Fruit fly (Drosophila melanogaster) whole organism, embryonic: ENCODE measurements around the gene CG44088.

Experiments
- Blimp-1 ChIP-seq: fragments of 200-800 bp; sonication (Bioruptor generic); optimal IDR thresholded peaks from 3 replicates; lab custom pipeline; 2018; ENCODE audit warnings: missing biosample characterization, missing genetic modification characterization, mild to moderate bottlenecking, moderate library complexity, missing genetic modification reagents
- Bteb2 ChIP-seq: fragments of 200-800 bp; sonication (Bioruptor generic); optimal IDR thresholded peaks from 2 replicates; lab custom pipeline; 2016; ENCODE audit warnings: missing biosample characterization, missing genetic modification characterization
- CG10209 ChIP-seq: fragments of 200-800 bp; sonication (Bioruptor generic); optimal IDR thresholded peaks from 3 replicates; lab custom pipeline; 2017; ENCODE audit warnings: missing biosample characterization, mild to moderate bottlenecking, missing genetic modification characterization, missing genetic modification reagents
- CG10565 ChIP-seq: fragments of 200-800 bp; sonication (Bioruptor generic); optimal IDR thresholded peaks from 3 replicates; lab custom pipeline; 2016; ENCODE audit warnings: missing biosample characterization, mild to moderate bottlenecking, missing genetic modification characterization
- CG11085 ChIP-seq: fragments of 200-800 bp; sonication (Bioruptor generic); IDR thresholded peaks from 2 replicates; pipeline ENCODE4 v1.3.6; 2022; ENCODE audit warnings: missing biosample characterization, missing genetic modification characterization
- CG11456 ChIP-seq: fragments of 200-800 bp; sonication (Bioruptor generic); IDR thresholded peaks from 3 replicates; pipeline ENCODE4 v1.3.6; 2022; ENCODE audit warnings: missing biosample characterization, missing genetic modification characterization
- CG13894 ChIP-seq: fragments of 200-800 bp; sonication (Bioruptor generic); optimal IDR thresholded peaks from 3 replicates; lab custom pipeline; 2018; ENCODE audit warnings: missing biosample characterization, mild to moderate bottlenecking, missing genetic modification characterization, moderate library complexity
- CG14710 ChIP-seq: fragments of 200-800 bp; sonication (Bioruptor generic); optimal IDR thresholded peaks from 3 replicates; lab custom pipeline; 2019; ENCODE audit warnings: missing biosample characterization, mild to moderate bottlenecking, missing genetic modification characterization, moderate library complexity
- CG15479 ChIP-seq: fragments of 200-800 bp; sonication (Bioruptor generic); optimal IDR thresholded peaks from 3 replicates; lab custom pipeline; 2019; ENCODE audit warnings: missing biosample characterization, mild to moderate bottlenecking, missing genetic modification characterization, moderate library complexity
- CG17568 ChIP-seq: fragments of 200-800 bp; sonication (Bioruptor generic); optimal IDR thresholded peaks from 2 replicates; lab custom pipeline; 2018; ENCODE audit warnings: missing biosample characterization, mild to moderate bottlenecking, missing genetic modification characterization, moderate library complexity
- CG1792 ChIP-seq: fragments of 200-800 bp; sonication (Bioruptor generic); optimal IDR thresholded peaks from 2 replicates; lab custom pipeline; 2016; ENCODE audit warnings: missing biosample characterization, missing genetic modification characterization
- CG18011 ChIP-seq: fragments of 200-800 bp; sonication (Bioruptor generic); optimal IDR thresholded peaks from 2 replicates; lab custom pipeline; 2017; ENCODE audit warnings: missing biosample characterization, missing genetic modification characterization, mild to moderate bottlenecking, moderate library complexity, missing genotype
- CG18619 ChIP-seq: fragments of 200-800 bp; sonication (Bioruptor generic); optimal IDR thresholded peaks from 3 replicates; lab custom pipeline; 2017; ENCODE audit warnings: missing biosample characterization, mild to moderate bottlenecking, missing genetic modification characterization
- CG2712 ChIP-seq: fragments of 200-800 bp; optimal IDR thresholded peaks from 3 replicates; lab custom pipeline; 2019; ENCODE audit warnings: missing biosample characterization, mild to moderate bottlenecking, missing genetic modification characterization, moderate library complexity
- CG34422 ChIP-seq: fragments of 200-800 bp; sonication (Bioruptor generic); IDR thresholded peaks from 3 replicates; pipeline ENCODE4 v1.3.6; 2022; ENCODE audit warnings: missing biosample characterization, missing genetic modification characterization
- CG4730 ChIP-seq: fragments of 200-800 bp; sonication (Bioruptor generic); IDR thresholded peaks from 2 replicates; pipeline ENCODE4 v1.3.6; 2022; ENCODE audit warnings: missing biosample characterization, missing genetic modification characterization
- CG6254 ChIP-seq: fragments of 200-800 bp; sonication (Bioruptor generic); optimal IDR thresholded peaks from 3 replicates; lab custom pipeline; 2017; ENCODE audit warnings: mild to moderate bottlenecking, missing biosample characterization, missing genetic modification reagents, missing genetic modification characterization
- CG6854 ChIP-seq: fragments of 200-800 bp; sonication (Bioruptor generic); optimal IDR thresholded peaks from 3 replicates; lab custom pipeline; 2017; ENCODE audit warnings: missing biosample characterization, mild to moderate bottlenecking, missing genetic modification characterization
- CG9932 ChIP-seq: fragments of 200-800 bp; sonication (Bioruptor generic); IDR thresholded peaks from 2 replicates; pipeline ENCODE4 v1.3.6; 2022; ENCODE audit warnings: missing biosample characterization, missing genetic modification characterization
- CHES-1-like ChIP-seq: fragments of 200-800 bp; sonication (Bioruptor generic); optimal IDR thresholded peaks from 2 replicates; lab custom pipeline; 2016; ENCODE audit warnings: missing biosample characterization, missing genetic modification characterization
- Camta ChIP-seq: fragments of 200-800 bp; sonication (Bioruptor generic); optimal IDR thresholded peaks from 2 replicates; lab custom pipeline; 2016; ENCODE audit warnings: missing biosample characterization, missing genetic modification characterization
- Hr39 ChIP-seq: fragments of >200 bp; optimal IDR thresholded peaks from 2 replicates; lab custom pipeline; 2017
- Hr51 ChIP-seq, 2 experiments: fragments of 200-800 bp; sonication (Bioruptor generic); optimal IDR thresholded peaks; 2 replicates in 1 of 2; 3 replicates in 1 of 2; lab custom pipeline; 2016 to 2018; ENCODE audit warnings: missing biosample characterization in 2 of 2, missing genetic modification characterization in 2 of 2, mild to moderate bottlenecking in 1 of 2, moderate library complexity in 1 of 2
- Hsf ChIP-seq: fragments of 200-800 bp; sonication (Bioruptor generic); optimal IDR thresholded peaks from 3 replicates; lab custom pipeline; 2016; ENCODE audit warnings: missing biosample characterization, missing genetic modification characterization
- MTF-1 ChIP-seq: fragments of 200-800 bp; sonication (Bioruptor generic); optimal IDR thresholded peaks from 2 replicates; lab custom pipeline; 2018; ENCODE audit warnings: missing biosample characterization, mild to moderate bottlenecking, missing genetic modification characterization, borderline replicate concordance
- NFAT ChIP-seq: fragments of 200-800 bp; sonication (Bioruptor generic); IDR thresholded peaks from 2 replicates; pipeline ENCODE4 v1.3.6; 2022; ENCODE audit warnings: missing biosample characterization, missing genetic modification characterization
- Nf-YA ChIP-seq: fragments of 200-800 bp; sonication (Bioruptor generic); IDR thresholded peaks from 2 replicates; pipeline ENCODE4 v1.3.6; 2022; ENCODE audit warnings: missing biosample characterization, missing genetic modification characterization
- Poxn ChIP-seq: fragments of 200-800 bp; sonication (Bioruptor generic); IDR thresholded peaks from 2 replicates; pipeline ENCODE4 v1.3.6; 2022; ENCODE audit warnings: missing biosample characterization, missing genetic modification characterization
- Ravus ChIP-seq: fragments of 200-800 bp; sonication (Bioruptor generic); IDR thresholded peaks from 2 replicates; pipeline ENCODE4 v1.3.6; 2022; ENCODE audit warnings: missing biosample characterization, missing genetic modification characterization
- Sox102F ChIP-seq: fragments of 200-800 bp; sonication (Bioruptor generic); optimal IDR thresholded peaks from 2 replicates; lab custom pipeline; 2018; ENCODE audit warnings: missing biosample characterization, mild to moderate bottlenecking, missing genetic modification characterization, moderate library complexity
- Spps ChIP-seq: fragments of 200-800 bp; sonication (Bioruptor generic); optimal IDR thresholded peaks from 2 replicates; lab custom pipeline; 2018; ENCODE audit warnings: missing biosample characterization, mild to moderate bottlenecking, missing genetic modification characterization
- Usf ChIP-seq: fragments of 200-800 bp; sonication (Bioruptor generic); optimal IDR thresholded peaks from 2 replicates; lab custom pipeline; 2017; ENCODE audit warnings: missing genotype, missing biosample characterization, missing genetic modification characterization
- Xrp1 ChIP-seq: fragments of 200-800 bp; sonication (Bioruptor generic); IDR thresholded peaks from 2 replicates; pipeline ENCODE4 v1.3.6; 2022; ENCODE audit warnings: missing biosample characterization, missing genetic modification characterization
- ci ChIP-seq: fragments of 200-800 bp; sonication (Bioruptor generic); IDR thresholded peaks from 3 replicates; pipeline ENCODE4 v1.3.6; 2022; ENCODE audit warnings: missing biosample characterization, missing genetic modification characterization
- crc ChIP-seq: fragments of 200-800 bp; sonication (Bioruptor generic); optimal IDR thresholded peaks from 2 replicates; lab custom pipeline; 2016; ENCODE audit warnings: missing biosample characterization, missing genetic modification characterization
- croc ChIP-seq: fragments of 200-800 bp; sonication (Bioruptor generic); conservative IDR thresholded peaks from 3 replicates; pipeline ENCODE4 v1.3.6; 2022; ENCODE audit warnings: missing biosample characterization, missing genetic modification characterization
- dati ChIP-seq: fragments of 200-800 bp; sonication (Bioruptor generic); IDR thresholded peaks from 2 replicates; pipeline ENCODE4 v1.3.6; 2022; ENCODE audit warnings: missing biosample characterization, missing genetic modification characterization
- dysf ChIP-seq: fragments of 200-800 bp; sonication (Bioruptor generic); IDR thresholded peaks from 3 replicates; pipeline ENCODE4 v1.3.6; 2022; ENCODE audit warnings: missing biosample characterization, missing genetic modification characterization
- fd102C ChIP-seq: fragments of 200-800 bp; sonication (Bioruptor generic); optimal IDR thresholded peaks from 2 replicates; lab custom pipeline; 2018; ENCODE audit warnings: missing biosample characterization, mild to moderate bottlenecking, missing genetic modification characterization, moderate library complexity
- jing ChIP-seq: fragments of 200-800 bp; sonication (Bioruptor generic); optimal IDR thresholded peaks from 2 replicates; lab custom pipeline; 2018; ENCODE audit warnings: missing biosample characterization, mild to moderate bottlenecking, missing genetic modification characterization
- lilli ChIP-seq: fragments of 200-800 bp; sonication (Bioruptor generic); optimal IDR thresholded peaks from 3 replicates; lab custom pipeline; 2016; ENCODE audit warnings: missing biosample characterization, missing genetic modification characterization
- lov ChIP-seq, 2 experiments: fragments of 200-800 bp in 1 of 2; fragments of >200 bp in 1 of 2; sonication (Bioruptor generic) in 1 of 2; IDR thresholded peaks in 1 of 2; optimal IDR thresholded peaks in 1 of 2; 2 replicates in 1 of 2; 3 replicates in 1 of 2; pipeline versions ENCODE4 v1.3.6 to Lab custom; 2017 to 2022; ENCODE audit warnings: missing biosample characterization in 1 of 2, missing genetic modification characterization in 1 of 2
- mam ChIP-seq: fragments of 200-800 bp; sonication (Bioruptor generic); optimal IDR thresholded peaks from 3 replicates; lab custom pipeline; 2016; ENCODE audit warnings: missing biosample characterization, missing genetic modification characterization
- nom ChIP-seq: fragments of 200-800 bp; sonication (Bioruptor generic); optimal IDR thresholded peaks from 2 replicates; lab custom pipeline; 2017; ENCODE audit warnings: missing biosample characterization, missing genetic modification characterization, mild to moderate bottlenecking, moderate library complexity, missing genetic modification reagents
- pan ChIP-seq, 4 experiments: fragments of >200 bp in 3 of 4; fragments of 200-800 bp in 1 of 4; sonication (Bioruptor generic) in 1 of 4; optimal IDR thresholded peaks in 3 of 4; IDR thresholded peaks in 1 of 4; 2 replicates each; pipeline versions ENCODE4 v1.3.6 to Lab custom; 2017 to 2022; ENCODE audit warnings: missing biosample characterization in 2 of 4, missing genetic modification characterization in 2 of 4, mixed read lengths in 1 of 4
- rib ChIP-seq: fragments of 200-800 bp; sonication (Bioruptor generic); IDR thresholded peaks from 2 replicates; pipeline ENCODE4 v1.3.6; 2022; ENCODE audit warnings: missing biosample characterization, missing genetic modification characterization
- shn ChIP-seq: fragments of 200-800 bp; sonication (Bioruptor generic); optimal IDR thresholded peaks from 3 replicates; lab custom pipeline; 2016; ENCODE audit warnings: missing biosample characterization, missing genetic modification characterization
- tin ChIP-seq: fragments of 200-800 bp; sonication (Bioruptor generic); optimal IDR thresholded peaks from 3 replicates; lab custom pipeline; 2016; ENCODE audit warnings: missing biosample characterization, missing genetic modification characterization

The CG44088 gene

dm6 chr3R:4739492-4740431, 35.1 kb downstream of the CG44088 start (continued):
- TF ChIP-seq CG4730 (GFP tag; lab: Robert Waterston, UW) (no peak), CG11085 (no peak), CG1792 (GFP tag; lab: Kevin White, UChicago) (peak; percentile 60), crc (GFP tag; lab: Kevin White, UChicago) (peak; percentile 64), CG15479 (GFP tag; lab: Kevin White, UChicago) (no peak), croc (GFP tag; lab: Robert Waterston, UW) (peak; percentile 57), lilli (GFP tag; lab: Kevin White, UChicago) (peak; percentile 90), Hsf (GFP tag; lab: Kevin White, UChicago) (peak; percentile 88), CG6254 (GFP tag; lab: Kevin White, UChicago) (peak; percentile 59), mam (GFP tag; lab: Kevin White, UChicago) (peak; percentile 79), dysf (no peak), CG17568 (GFP tag; lab: Kevin White, UChicago) (peak; percentile 42), NFAT (no peak), CG13894 (peak; percentile 5), Poxn (no peak), Sox102F (peak; percentile 81), fd102C (GFP tag; lab: Kevin White, UChicago) (no peak), Camta (peak; percentile 87), dati (no peak), CG10209 (GFP tag; lab: Kevin White, UChicago) (peak; percentile 88), CG2712 (tag; lab: Kevin White, UChicago) (peak; percentile 80), Blimp-1 (peak; percentile 71), nom (GFP tag; lab: Kevin White, UChicago) (peak; percentile 43), Ravus (GFP tag; lab: Robert Waterston, UW) (no peak), CG10565 (GFP tag; lab: Kevin White, UChicago) (no peak), jing (GFP tag; lab: Kevin White, UChicago) (peak; percentile 71), CG6854 (GFP tag; lab: Kevin White, UChicago) (peak; percentile 70), MTF-1 (GFP tag; lab: Kevin White, UChicago) (no peak), lov (optimal IDR thresholded peaks at IDR 0.05; lab: Kevin White, UChicago) (no peak), lov (GFP tag; IDR thresholded peaks at IDR 0.05; lab: Robert Waterston, UW) (no peak), Nf-YA (GFP tag; lab: Robert Waterston, UW) (no peak), Spps (peak; percentile 60), Hr39 (no peak), Bteb2 (GFP tag; lab: Kevin White, UChicago) (peak; percentile 70), Hr51 (GFP tag; optimal IDR thresholded peaks at IDR 0.05; lab: Kevin White, UChicago) (peak; percentile 65 to 85), pan (optimal IDR thresholded peaks at IDR 0.05; lab: Kevin White, UChicago) (no peak), pan (GFP tag; optimal IDR thresholded peaks at IDR 0.05 in 1 of 2, IDR thresholded peaks at IDR 0.05 in 1 of 2) (no peak), CHES-1-like (peak; percentile 82), rib (GFP tag; lab: Robert Waterston, UW) (no peak), ci (no peak), CG9932 (GFP tag; lab: Robert Waterston, UW) (no peak), Xrp1 (GFP tag; lab: Robert Waterston, UW) (no peak), tin (GFP tag; lab: Kevin White, UChicago) (peak; percentile 79), CG18011 (GFP tag; lab: Kevin White, UChicago) (peak; percentile 23), Usf (GFP tag; lab: Kevin White, UChicago) (peak; percentile 81), shn (GFP tag; lab: Kevin White, UChicago) (peak; percentile 84), CG11456 (GFP tag; lab: Robert Waterston, UW) (no peak), CG14710 (tag; lab: Kevin White, UChicago) (peak; percentile 86), CG34422 (no peak), CG18619 (GFP tag; lab: Kevin White, UChicago) (peak; percentile 89)
